Worm (Caenorhabditis elegans) whole organism, L3 larva: Measurements from ENCODE around the gene T12B3.2.

Experiments
- ceh-28 ChIP-seq: fragments of 150-350 bp; optimal IDR thresholded peaks from 2 replicates; lab custom pipeline; 2014; ENCODE audit warnings: missing biosample characterization, missing genetic modification reagents, missing genetic modification characterization
- elt-3 ChIP-seq, 3 experiments: fragments of 150-350 bp in 1 of 3; sonication (generic microtip) in 2 of 3; optimal IDR thresholded peaks; 2 replicates in 2 of 3; 4 replicates in 1 of 3; lab custom pipeline; 2014 to 2017; ENCODE audit warnings: missing biosample characterization in 3 of 3, missing genetic modification characterization in 3 of 3
- lin-15B ChIP-seq: fragments of 150-350 bp; optimal IDR thresholded peaks from 2 replicates; lab custom pipeline; 2014; ENCODE audit warnings: missing biosample characterization, missing genetic modification characterization
- nhr-12 ChIP-seq: fragments of 150-350 bp; optimal IDR thresholded peaks from 2 replicates; lab custom pipeline; 2014; ENCODE audit warnings: missing biosample characterization, missing genetic modification characterization
- ztf-4 ChIP-seq: fragments of 150-350 bp; optimal IDR thresholded peaks from 2 replicates; lab custom pipeline; 2014; ENCODE audit warnings: missing biosample characterization, missing genetic modification characterization

DNA sequence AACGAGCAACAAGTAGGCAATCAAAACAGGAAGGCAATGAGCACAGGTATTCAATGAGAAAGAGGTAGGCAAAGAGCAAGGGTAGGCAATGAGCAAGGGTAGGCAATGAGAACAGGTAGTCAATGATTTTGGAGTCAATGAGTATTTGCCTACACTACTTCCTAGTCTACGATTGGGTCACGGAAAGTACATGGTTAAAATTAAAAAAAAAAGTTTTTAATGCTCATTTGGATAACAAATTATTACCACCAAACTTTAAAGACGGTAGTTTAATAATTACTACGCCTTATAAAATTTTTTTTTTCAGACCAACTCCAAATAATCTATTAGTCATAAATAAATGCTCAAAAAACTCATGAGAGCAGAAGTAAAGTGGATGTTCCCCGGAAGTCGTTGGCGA, 5.1 kb downstream of the T12B3.2 start, which contains the start of gene ptp-8:
- TF ChIP-seq ceh-28 (tag; lab: Kevin White, UChicago) (no peak), nhr-12 (tag; lab: Kevin White, UChicago) (no peak), elt-3 (tag; optimal IDR thresholded peaks at IDR 0.05; lab: Kevin White, UChicago) (no peak), ztf-4 (tag; lab: Kevin White, UChicago) (no peak), lin-15B (tag; lab: Kevin White, UChicago) (no peak)
